Fruit fly (Drosophila melanogaster): ENCODE data around the gene CG12091.

Gene CG12091

DNA sequence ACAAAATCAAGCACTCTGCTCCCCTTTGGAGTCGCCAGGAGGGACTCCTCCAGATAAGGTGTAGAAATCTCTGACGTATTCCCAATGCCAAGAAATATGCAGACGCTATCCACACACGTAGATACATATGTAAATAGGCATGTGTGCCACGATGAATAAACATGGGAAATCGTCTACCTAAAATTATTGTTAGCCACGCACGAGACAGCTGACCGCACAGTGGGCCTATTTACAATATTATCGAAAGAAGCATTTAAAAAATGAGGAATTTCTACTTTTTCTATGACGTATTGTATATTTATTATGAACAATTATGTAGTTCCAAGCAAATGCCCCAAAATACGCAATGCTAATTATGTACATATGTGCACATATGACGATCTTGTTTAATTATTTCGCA, 12.5 kb upstream of the CG12091 start (continued):
- no peak for TF ChIP-seq Trl (optimal IDR thresholded peaks at IDR 0.05)
- TF ChIP-seq Trl (GFP tag; optimal IDR thresholded peaks at IDR 0.05) = no peak
- TF ChIP-seq CG9932 (GFP tag; IDR thresholded peaks at IDR 0.05) = peak; percentile 30; the same call in 1 of the 2 replicates
- TF ChIP-seq Sin3A (optimal IDR thresholded peaks at IDR 0.05) = no peak
- TF ChIP-seq bowl (GFP tag; IDR thresholded peaks at IDR 0.05) = no peak
- TF ChIP-seq ac (GFP tag; optimal IDR thresholded peaks at IDR 0.05) = no peak
- no peak for TF ChIP-seq CG13894 (tag; optimal IDR thresholded peaks at IDR 0.05)
- no peak for TF ChIP-seq CG9727 (GFP tag; optimal IDR thresholded peaks at IDR 0.05)
- no peak for TF ChIP-seq shn (GFP tag; optimal IDR thresholded peaks at IDR 0.05)
- TF ChIP-seq CG14710 (tag; optimal IDR thresholded peaks at IDR 0.05) = no peak
- TF ChIP-seq Six4 (GFP tag; optimal IDR thresholded peaks at IDR 0.05) = no peak
- no peak for TF ChIP-seq Fer1 (GFP tag; optimal IDR thresholded peaks at IDR 0.05)
- TF ChIP-seq CG4404 (GFP tag; IDR thresholded peaks at IDR 0.05) = no peak
- 0 out of 2 replicates have a peak, but pooled peaks have one; percentile 8 for TF ChIP-seq Taf1 (GFP tag; IDR thresholded peaks at IDR 0.05)
- TF ChIP-seq gfzf (GFP tag; optimal IDR thresholded peaks at IDR 0.05) = no peak
- TF ChIP-seq CG3407 (GFP tag; optimal IDR thresholded peaks at IDR 0.05) = no peak
- TF ChIP-seq ap (GFP tag; IDR thresholded peaks at IDR 0.05) = no peak
- TF ChIP-seq prd (optimal IDR thresholded peaks at IDR 0.05) = no peak
- peak; percentile 60 for TF ChIP-seq prd (GFP tag; IDR thresholded peaks at IDR 0.05)
- TF ChIP-seq Hr51 (GFP tag; optimal IDR thresholded peaks at IDR 0.05) = peak in 1 of 2 experiments; percentile 36
- no peak for TF ChIP-seq CG4424 (GFP tag; optimal IDR thresholded peaks at IDR 0.05)
- peak; percentile 11 for TF ChIP-seq CG18599 (GFP tag; optimal IDR thresholded peaks at IDR 0.05)
- no peak for TF ChIP-seq CG31224 (GFP tag; IDR thresholded peaks at IDR 0.05)
- TF ChIP-seq z (GFP tag; IDR thresholded peaks at IDR 0.05) = no peak
- TF ChIP-seq CG8290 (GFP tag; optimal IDR thresholded peaks at IDR 0.05) = no peak
- TF ChIP-seq CG8290 (tag; optimal IDR thresholded peaks at IDR 0.05) = peak in 1 of 2 experiments; percentile 36
- TF ChIP-seq Scr (GFP tag; IDR thresholded peaks at IDR 0.05; ENCODE audit: partially characterized antibody) = 0 out of 2 replicates have a peak, but pooled peaks have one; percentile 13
- TF ChIP-seq CG13296 (GFP tag; optimal IDR thresholded peaks at IDR 0.05) = no peak
- no peak for TF ChIP-seq disco-r (GFP tag; optimal IDR thresholded peaks at IDR 0.05)
- no peak for TF ChIP-seq CG10274 (GFP tag; optimal IDR thresholded peaks at IDR 0.05)
- no peak for TF ChIP-seq gce (GFP tag; IDR thresholded peaks at IDR 0.05)
- peak; percentile 36 for TF ChIP-seq CG30403 (GFP tag; optimal IDR thresholded peaks at IDR 0.05)
- TF ChIP-seq BEAF-32 (GFP tag; optimal IDR thresholded peaks at IDR 0.05) = no peak
- no peak for TF ChIP-seq CHES-1-like (GFP tag; optimal IDR thresholded peaks at IDR 0.05)
- TF ChIP-seq CG13624 (GFP tag; optimal IDR thresholded peaks at IDR 0.05) = peak; percentile 13
- TF ChIP-seq abd-A (tag; optimal IDR thresholded peaks at IDR 0.05) = no peak
- TF ChIP-seq otp (GFP tag; IDR thresholded peaks at IDR 0.05) = peak; percentile 67
- TF ChIP-seq pita (GFP tag; optimal IDR thresholded peaks at IDR 0.05) = no peak
- no peak for TF ChIP-seq CG4854 (GFP tag; optimal IDR thresholded peaks at IDR 0.05)
- no peak for TF ChIP-seq CG15073 (GFP tag; optimal IDR thresholded peaks at IDR 0.05)
- TF ChIP-seq klu (GFP tag; IDR thresholded peaks at IDR 0.05) = no peak
- TF ChIP-seq CG7556 (GFP tag; optimal IDR thresholded peaks at IDR 0.05) = no peak
- TF ChIP-seq Mrtf (GFP tag; IDR thresholded peaks at IDR 0.05) = no peak
- TF ChIP-seq luna (GFP tag; optimal IDR thresholded peaks at IDR 0.05) = no peak
- TF ChIP-seq seq (GFP tag; IDR thresholded peaks at IDR 0.05) = 0 out of 2 replicates have a peak, but pooled peaks have one; percentile 33
- no peak for TF ChIP-seq Hand (GFP tag; optimal IDR thresholded peaks at IDR 0.05)
- TF ChIP-seq nom (GFP tag; optimal IDR thresholded peaks at IDR 0.05) = no peak
- TF ChIP-seq B-H2 (GFP tag; optimal IDR thresholded peaks at IDR 0.05) = no peak
- TF ChIP-seq D (optimal IDR thresholded peaks at IDR 0.05) = no peak
- TF ChIP-seq D (GFP tag; optimal IDR thresholded peaks at IDR 0.05) = no peak
- TF ChIP-seq BtbVII (GFP tag; optimal IDR thresholded peaks at IDR 0.05) = peak; percentile 32
- no peak for TF ChIP-seq salm (tag; optimal IDR thresholded peaks at IDR 0.05)
- peak; percentile 17; the same call in 1 of the 2 replicates for TF ChIP-seq CG1024 (GFP tag; IDR thresholded peaks at IDR 0.05)
